Worm (Caenorhabditis elegans) whole organism, young adult: ENCODE data around the gene ptp-5.2.

Experiments
- B0336.3 ChIP-seq: fragments of 200-800 bp; sonication (Bioruptor generic); IDR thresholded peaks from 2 replicates; pipeline ENCODE4 v1.3.6; 2022; ENCODE audit warnings: missing genetic modification characterization, missing compliant biosample characterization
- ceh-40 ChIP-seq: fragments of 200-800 bp; sonication (Bioruptor generic); IDR thresholded peaks from 2 replicates; pipeline ENCODE4 v1.3.6; 2022; ENCODE audit warnings: missing genetic modification characterization, missing compliant biosample characterization
- dpl-1 ChIP-seq: fragments of 150-350 bp; optimal IDR thresholded peaks from 2 replicates; lab custom pipeline; 2014; ENCODE audit warnings: missing biosample characterization, missing genetic modification reagents, missing genetic modification characterization
- him-1 ChIP-seq: sonication (generic microtip); optimal IDR thresholded peaks from 2 replicates; lab custom pipeline; 2016; ENCODE audit warnings: missing genotype, missing genetic modification reagents, missing genetic modification characterization, missing compliant biosample characterization

ce11 chrIV:14766382-14766781 is 5.6 kb upstream of the ptp-5.2 start, which contains the start of gene vti-1:
- TF ChIP-seq dpl-1 (GFP tag; lab: Kevin White, UChicago) (no peak), ceh-40 (no peak), him-1 (tag; lab: Kevin White, UChicago) (no peak), B0336.3 (no peak)
